Fruit fly (Drosophila melanogaster): Measurements from ENCODE around the gene spas.

- TF ChIP-seq EcR (GFP tag; optimal IDR thresholded peaks at IDR 0.05) (no peak), usp (GFP tag; optimal IDR thresholded peaks at IDR 0.05) (no peak), Dll (optimal IDR thresholded peaks at IDR 0.05) (no peak), psq (optimal IDR thresholded peaks at IDR 0.05) (no peak), CG8478 (optimal IDR thresholded peaks at IDR 0.05) (no peak), pan (optimal IDR thresholded peaks at IDR 0.05) (no peak)
Observed at dm6 chr3R:23991364-23991763, 46.7 kb upstream of the spas start.

Data from whole organism.